Fruit fly (Drosophila melanogaster) S2 (cell line): ENCODE measurements around the gene CG14646.

ENCODE experiments used
- CG8478 ChIP-seq: fragments of >200 bp; optimal IDR thresholded peaks from 2 replicates; lab custom pipeline; 2018
- CTCF ChIP-seq, 2 experiments: fragments of >200 bp; optimal IDR thresholded peaks; 2 replicates each; lab custom pipeline; 2018

The CG14646 gene

DNA sequence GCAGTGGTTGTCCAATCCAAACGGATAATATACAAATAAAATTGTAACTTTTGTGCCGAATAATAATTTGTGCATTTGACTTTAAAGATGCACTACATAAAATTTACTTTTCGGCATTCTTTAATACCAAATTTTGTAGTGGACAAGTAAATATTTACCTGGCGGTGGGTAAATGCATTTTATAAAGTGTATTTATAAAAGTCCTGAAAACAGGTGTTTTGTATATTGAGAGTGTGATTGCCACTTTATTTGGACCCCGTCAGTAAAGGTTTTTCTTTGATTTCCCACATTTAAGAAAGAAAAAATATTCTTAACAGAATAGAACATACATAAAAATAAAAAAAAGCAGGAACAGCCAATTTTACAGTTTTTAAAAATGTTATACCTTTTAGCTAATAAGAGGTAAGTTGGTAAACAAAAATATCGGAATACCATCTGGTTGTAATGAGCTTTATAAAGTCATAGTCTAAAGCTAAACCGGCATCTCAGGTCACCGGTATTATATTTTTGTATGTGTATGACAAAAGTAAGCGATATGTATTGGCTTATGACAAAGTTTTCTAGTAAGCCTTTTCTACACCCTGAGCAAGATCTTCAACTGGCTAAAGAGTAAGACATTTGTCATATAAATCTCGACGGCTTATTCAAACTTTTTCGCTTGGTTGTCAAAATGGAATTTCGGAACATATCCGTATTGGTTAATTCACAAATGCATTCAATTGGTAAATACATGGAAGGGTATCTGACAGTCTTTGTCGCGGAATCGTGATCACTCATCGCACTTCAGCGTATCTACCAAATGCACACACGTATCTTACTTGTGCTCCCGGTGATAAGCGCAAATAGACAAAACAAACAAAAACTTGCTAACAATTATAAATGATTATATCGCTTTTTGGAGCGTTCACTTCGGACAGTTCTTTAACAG lies 4.8 kb downstream of the CG14646 start:
- TF ChIP-seq CTCF (optimal IDR thresholded peaks at IDR 0.05; lab: Kevin White, UChicago) (no peak), CG8478 (lab: Kevin White, UChicago) (no peak)

- TF ChIP-seq CG8478 (lab: Kevin White, UChicago) (no peak), CTCF (optimal IDR thresholded peaks at IDR 0.05; lab: Kevin White, UChicago) (peak; percentile 79 to 83)
Observed at dm6 chr3R:4397403-4398079, 7.4 kb downstream of the CG14646 start, which contains the start of gene CG9855. TSS of gene CG9855 (minus strand) at chr3R:4397875.

DNA sequence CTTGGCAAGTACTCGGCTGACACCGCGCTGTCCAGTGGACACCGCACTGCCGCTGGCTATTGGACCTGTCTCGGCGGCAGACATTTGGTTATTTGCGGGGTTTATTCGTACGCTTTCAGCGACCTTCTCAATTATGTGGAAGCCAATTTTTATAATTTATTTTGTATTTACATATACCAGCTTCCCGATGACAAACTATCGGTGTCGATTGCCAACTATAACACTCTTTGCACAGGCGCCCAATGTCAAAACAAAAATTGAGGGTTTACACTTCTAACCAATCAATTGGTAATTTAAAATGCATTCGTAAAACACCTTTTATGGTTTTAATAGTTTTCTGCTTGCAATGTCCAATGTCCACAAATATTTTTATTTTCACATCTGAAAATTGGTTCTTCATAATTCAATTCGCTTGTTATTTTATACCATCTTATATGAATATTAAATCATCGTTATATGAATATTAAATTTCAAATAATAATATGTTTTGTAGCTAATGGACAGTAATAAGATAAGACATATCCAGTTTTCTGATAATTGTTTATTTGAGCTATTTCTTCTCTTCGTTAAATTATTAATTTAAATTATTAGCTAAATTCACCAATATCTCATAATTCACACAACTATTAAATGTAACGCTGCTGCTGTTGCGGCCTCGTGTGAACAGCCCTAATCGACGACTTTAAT lies 9.8 kb downstream of the CG14646 start:
- TF ChIP-seq CTCF (optimal IDR thresholded peaks at IDR 0.05; lab: Kevin White, UChicago): no peak

DNA sequence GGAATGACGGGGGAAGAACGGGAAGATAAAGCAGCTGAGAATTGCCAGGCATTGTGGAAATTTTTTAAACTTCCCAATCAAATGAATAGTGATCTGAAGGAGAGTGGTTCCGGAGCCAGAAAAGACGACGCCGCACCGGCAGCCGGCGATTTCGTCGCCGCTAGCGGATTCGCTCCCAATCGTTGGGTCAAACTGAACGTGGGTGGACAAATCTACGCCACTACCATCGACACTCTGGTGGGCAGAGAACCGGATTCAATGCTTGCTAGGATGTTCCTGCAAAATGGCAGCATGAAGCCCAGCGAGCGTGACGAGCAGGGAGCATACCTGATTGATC lies 10.3 kb downstream of the CG14646 start, which contains the start of gene CG14647:
Gene CG14647 (plus strand): TSS at position 14 of the 337 bp plus-strand sequence.
- TF ChIP-seq CG8478 (lab: Kevin White, UChicago) (no peak), CTCF (optimal IDR thresholded peaks at IDR 0.05; lab: Kevin White, UChicago) (no peak)

DNA sequence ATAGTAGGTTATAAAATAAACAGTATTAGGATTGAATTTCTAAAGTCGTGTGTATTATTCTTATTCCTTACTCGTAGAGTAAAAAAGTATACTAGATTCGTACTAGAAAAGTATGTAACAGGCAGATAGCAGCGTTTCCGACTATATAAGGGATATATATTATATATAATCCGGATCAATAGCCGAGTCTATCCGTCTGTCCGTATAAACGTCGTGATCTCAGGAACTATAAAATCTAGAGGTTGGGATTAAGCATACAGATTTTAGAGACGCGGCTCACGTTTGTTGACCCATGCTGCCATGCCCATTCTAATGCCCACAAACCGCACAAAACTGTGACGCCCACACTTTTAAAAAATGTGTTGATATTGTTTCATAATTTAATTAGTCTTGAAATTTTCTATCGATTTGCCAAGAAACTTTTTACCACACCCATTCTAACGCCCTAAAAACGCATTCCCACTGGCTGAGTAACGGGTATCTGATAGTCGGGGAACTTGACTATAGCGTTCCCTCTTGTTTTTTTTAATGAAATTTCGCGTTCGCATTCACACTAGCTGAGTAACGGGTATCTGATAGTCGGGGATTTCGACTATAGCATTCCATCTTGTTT lies 11.9 kb downstream of the CG14646 start, which contains the start of gene CG9853:
Gene CG9853 (minus strand): TSS at position 51 of the 613 bp plus-strand sequence.
- no peak for TF ChIP-seq CG8478 (lab: Kevin White, UChicago)
- no peak for TF ChIP-seq CTCF (optimal IDR thresholded peaks at IDR 0.05; lab: Kevin White, UChicago)

DNA sequence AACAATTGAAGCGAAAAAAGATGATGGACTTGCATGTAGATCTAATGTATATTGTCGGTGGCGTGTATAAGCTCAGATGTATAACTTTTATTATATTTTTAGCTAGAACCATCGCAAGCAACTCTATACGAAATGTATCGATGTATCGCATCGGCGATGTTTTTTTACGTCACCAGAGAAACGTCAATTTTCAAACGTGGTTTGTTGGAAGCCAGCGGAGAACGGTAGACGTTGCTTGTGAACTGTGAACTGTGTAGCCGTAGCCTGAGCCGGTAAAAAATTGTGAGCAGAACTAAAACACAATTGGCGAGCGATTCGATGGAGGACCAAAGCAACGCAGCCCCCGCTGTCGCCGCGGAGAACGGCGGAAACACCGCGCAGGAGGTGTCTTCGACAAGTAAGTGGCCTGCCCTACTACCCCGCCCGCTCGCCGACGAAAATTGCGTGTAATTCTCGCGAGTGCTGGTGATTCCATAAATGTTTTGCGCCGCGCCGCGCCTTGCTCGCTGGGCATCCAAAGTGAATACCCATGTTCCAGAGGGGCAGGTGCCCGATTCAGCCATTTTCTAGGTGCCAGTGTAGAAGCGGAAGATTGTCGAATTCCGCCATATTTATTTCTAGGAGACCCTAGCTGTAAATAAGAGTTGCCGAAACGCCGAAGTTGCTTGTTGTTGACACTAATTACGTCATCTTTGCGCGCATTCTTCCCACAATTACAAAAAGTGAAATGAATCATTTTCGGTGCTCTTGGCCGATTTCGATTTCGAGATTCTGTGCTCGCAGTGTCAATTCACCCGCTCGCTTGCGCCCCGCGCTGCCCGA lies 12.9 kb downstream of the CG14646 start, which contains the start of gene lost:
Gene lost (plus strand): TSS at position 193 of the 822 bp plus-strand sequence.
- TF ChIP-seq CG8478 (lab: Kevin White, UChicago) (no peak), CTCF (optimal IDR thresholded peaks at IDR 0.05; lab: Kevin White, UChicago) (no peak)

DNA sequence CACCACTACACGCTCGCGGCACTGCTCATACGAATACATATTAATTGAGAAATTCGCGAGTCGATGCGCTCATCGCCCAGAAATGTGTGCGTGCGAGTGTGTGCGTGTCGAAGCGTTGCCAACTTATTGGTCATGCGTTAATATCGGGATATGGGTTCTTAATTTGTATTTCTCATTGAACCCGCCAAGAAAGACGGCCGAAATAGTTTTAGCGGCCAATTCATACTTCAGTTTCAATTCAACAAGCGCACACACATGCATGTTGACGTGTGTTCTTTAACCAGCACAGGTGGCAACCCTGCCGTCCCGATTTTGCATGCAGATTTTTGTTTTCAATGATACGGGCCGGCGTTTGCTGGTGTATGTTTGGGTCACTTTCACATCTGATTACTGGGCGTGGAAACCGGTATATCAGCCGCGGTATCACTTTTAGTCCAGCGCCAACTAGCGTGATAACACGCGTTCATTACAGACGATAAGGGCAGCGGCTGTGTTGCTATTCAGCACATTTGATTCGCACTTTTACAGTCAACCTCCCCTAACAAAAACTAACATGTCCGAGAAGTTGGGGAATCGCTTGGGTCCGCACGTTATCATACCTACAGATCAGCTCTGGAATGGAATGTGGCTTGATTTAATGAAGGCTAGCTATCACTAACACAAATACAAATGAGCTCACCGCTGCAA lies 13.7 kb downstream of the CG14646 start:
- TF ChIP-seq CG8478 (lab: Kevin White, UChicago): no peak
- no peak for TF ChIP-seq CTCF (optimal IDR thresholded peaks at IDR 0.05; lab: Kevin White, UChicago)

DNA sequence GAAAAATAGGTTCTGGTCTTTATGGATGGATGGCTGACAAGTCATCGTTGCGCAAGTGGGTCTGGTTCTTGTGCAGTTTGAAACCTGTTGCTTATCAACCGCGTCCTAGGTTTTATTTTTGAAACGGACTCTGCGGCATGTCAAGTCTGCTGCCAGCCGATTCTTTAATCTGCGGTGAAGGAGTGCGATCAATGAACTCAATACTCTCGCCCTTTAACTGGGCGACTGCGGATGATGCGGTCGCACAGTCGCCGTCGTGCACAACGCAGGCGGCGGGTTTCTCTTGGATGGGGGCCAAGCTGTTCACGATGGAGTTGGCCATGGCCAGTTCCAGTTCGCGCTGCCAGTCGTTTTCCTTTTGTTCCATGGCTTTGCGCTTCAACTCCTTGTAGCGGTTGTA lies 17.2 kb downstream of the CG14646 start:
- TF ChIP-seq CTCF (optimal IDR thresholded peaks at IDR 0.05; lab: Kevin White, UChicago) (no peak), CG8478 (lab: Kevin White, UChicago) (no peak)

DNA sequence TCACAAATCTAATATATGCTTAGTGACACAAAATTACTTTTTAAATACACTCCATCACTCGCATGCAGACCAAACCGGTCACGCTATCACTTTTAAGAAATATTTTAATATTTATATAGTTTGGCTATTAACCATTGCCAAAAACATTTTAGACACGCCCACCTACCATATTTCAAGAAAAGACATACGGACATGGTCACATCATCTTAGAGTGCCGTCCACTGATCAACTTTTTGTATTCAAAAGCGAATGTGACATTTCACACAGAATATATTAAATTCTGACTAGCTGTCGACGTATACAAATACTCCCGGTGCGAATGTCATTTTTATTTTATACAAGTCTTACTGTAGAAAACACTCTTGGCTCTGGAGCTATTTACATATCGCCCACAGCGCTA lies 26.0 kb downstream of the CG14646 start, which contains the start of gene CG31528:
Gene CG31528 (plus strand): TSS at position 301 of the 400 bp plus-strand sequence.
- TF ChIP-seq CG8478 (lab: Kevin White, UChicago) (no peak), CTCF (optimal IDR thresholded peaks at IDR 0.05; lab: Kevin White, UChicago) (no peak)

- TF ChIP-seq CTCF (optimal IDR thresholded peaks at IDR 0.05; lab: Kevin White, UChicago): no peak
Observed at dm6 chr3R:4419482-4419881, 29.3 kb downstream of the CG14646 start, which contains the start of gene CG32944. TSS of gene CG32944 (minus strand) at chr3R:4419578.

DNA sequence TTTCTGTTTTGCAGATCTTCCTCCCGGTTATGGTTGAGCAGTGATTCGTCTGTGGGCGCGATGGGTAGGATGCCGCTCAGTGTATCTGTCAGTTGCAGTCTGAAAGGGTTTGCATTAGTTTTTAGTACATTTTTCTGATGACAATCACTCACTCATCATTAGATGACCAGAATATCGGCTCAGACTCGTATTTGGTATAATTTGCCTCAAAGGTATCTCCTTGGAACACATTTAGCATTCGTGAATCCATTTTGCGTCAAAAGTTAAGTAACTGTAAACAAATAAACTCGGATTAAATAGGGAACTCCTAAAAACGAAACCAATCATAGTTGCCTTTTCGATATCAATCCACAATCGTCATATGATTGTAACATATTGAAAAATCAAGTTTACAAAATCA lies 36.6 kb downstream of the CG14646 start, which contains the start of gene CG31525:
Gene CG31525 (plus strand): TSS at position 301 of the 400 bp plus-strand sequence.
- TF ChIP-seq CG8478 (lab: Kevin White, UChicago) (no peak), CTCF (optimal IDR thresholded peaks at IDR 0.05; lab: Kevin White, UChicago) (no peak)

dm6 chr3R:4428585-4429464 lies 38.7 kb downstream of the CG14646 start, which contains the start of gene srl:
TSS of gene srl (minus strand) at chr3R:4429335.
- TF ChIP-seq CTCF (optimal IDR thresholded peaks at IDR 0.05; lab: Kevin White, UChicago) (peak in 1 of 2 experiments; percentile 17), CG8478 (lab: Kevin White, UChicago) (no peak)
